Fruit fly (Drosophila melanogaster) whole organism, embryonic: ENCODE results near the gene aru.

Experiments
- Atf3 ChIP-seq: fragments of 200-800 bp; sonication (Bioruptor generic); optimal IDR thresholded peaks from 3 replicates; lab custom pipeline; 2016; ENCODE audit warnings: missing biosample characterization, missing genetic modification characterization
- CG10274 ChIP-seq: fragments of 200-800 bp; sonication (Bioruptor generic); optimal IDR thresholded peaks from 3 replicates; lab custom pipeline; 2017; ENCODE audit warnings: missing biosample characterization, mild to moderate bottlenecking, missing genetic modification characterization
- CG11398 ChIP-seq: fragments of 200-800 bp; sonication (Bioruptor generic); optimal IDR thresholded peaks from 2 replicates; lab custom pipeline; 2016; ENCODE audit warnings: missing biosample characterization, missing genetic modification characterization
- CG11723 ChIP-seq: fragments of 200-800 bp; sonication (Bioruptor generic); optimal IDR thresholded peaks from 2 replicates; lab custom pipeline; 2017; ENCODE audit warnings: missing biosample characterization, mild to moderate bottlenecking, missing genetic modification characterization
- CG1233 ChIP-seq: fragments of 200-800 bp; sonication (Bioruptor generic); optimal IDR thresholded peaks from 4 replicates; lab custom pipeline; 2018; ENCODE audit warnings: missing biosample characterization, mild to moderate bottlenecking, missing genetic modification characterization
- CG13775 ChIP-seq: fragments of 200-800 bp; sonication (Bioruptor generic); optimal IDR thresholded peaks from 3 replicates; lab custom pipeline; 2017; ENCODE audit warnings: missing biosample characterization, mild to moderate bottlenecking, missing genetic modification characterization
- CG14965 ChIP-seq: fragments of 200-800 bp; sonication (Bioruptor generic); optimal IDR thresholded peaks from 2 replicates; lab custom pipeline; 2016; ENCODE audit warnings: missing biosample characterization, missing genetic modification characterization, borderline replicate concordance
- CG15514 ChIP-seq: fragments of 200-800 bp; sonication (Bioruptor generic); optimal IDR thresholded peaks from 3 replicates; lab custom pipeline; 2017; ENCODE audit warnings: missing biosample characterization, missing genetic modification characterization, mild to moderate bottlenecking, moderate library complexity, missing genetic modification reagents
- CG1647 ChIP-seq: fragments of 200-800 bp; sonication (Bioruptor generic); optimal IDR thresholded peaks from 3 replicates; lab custom pipeline; 2016; ENCODE audit warnings: missing biosample characterization, missing genetic modification characterization
- CG17385 ChIP-seq: fragments of 200-800 bp; sonication (Bioruptor generic); optimal IDR thresholded peaks from 3 replicates; lab custom pipeline; 2018; ENCODE audit warnings: missing biosample characterization, mild to moderate bottlenecking, missing genetic modification characterization
- CG17912 ChIP-seq: fragments of 200-800 bp; sonication (Bioruptor generic); optimal IDR thresholded peaks from 2 replicates; lab custom pipeline; 2018; ENCODE audit warnings: missing biosample characterization, mild to moderate bottlenecking, missing genetic modification characterization
- CG18262 ChIP-seq: fragments of 200-800 bp; optimal IDR thresholded peaks from 3 replicates; lab custom pipeline; 2019; ENCODE audit warnings: missing biosample characterization, mild to moderate bottlenecking, missing genetic modification characterization, moderate library complexity
- CG18599 ChIP-seq: fragments of 200-800 bp; sonication (Bioruptor generic); optimal IDR thresholded peaks from 3 replicates; lab custom pipeline; 2017; ENCODE audit warnings: missing biosample characterization, missing genetic modification characterization, mild to moderate bottlenecking, moderate library complexity, missing genetic modification reagents
- CG3065 ChIP-seq: fragments of 200-800 bp; sonication (Bioruptor generic); optimal IDR thresholded peaks from 2 replicates; lab custom pipeline; 2016; ENCODE audit warnings: missing biosample characterization, missing genetic modification characterization
- CG3281 ChIP-seq: fragments of 200-800 bp; sonication (Bioruptor generic); optimal IDR thresholded peaks from 3 replicates; lab custom pipeline; 2017; ENCODE audit warnings: missing biosample characterization, mild to moderate bottlenecking, missing genetic modification characterization
- CG34224 ChIP-seq: fragments of 200-800 bp; sonication (Bioruptor generic); IDR thresholded peaks from 3 replicates; pipeline ENCODE4 v1.3.6; 2022; ENCODE audit warnings: missing biosample characterization, missing genetic modification characterization; ENCODE audit not compliant: partially characterized antibody
- CG34376 ChIP-seq: fragments of 200-800 bp; sonication (Bioruptor generic); optimal IDR thresholded peaks from 2 replicates; lab custom pipeline; 2018; ENCODE audit warnings: missing biosample characterization, mild to moderate bottlenecking, missing genetic modification characterization
- CG43689 ChIP-seq: fragments of 200-800 bp; sonication (Bioruptor generic); IDR thresholded peaks from 2 replicates; pipeline ENCODE4 v1.3.6; 2022; ENCODE audit warnings: missing biosample characterization, missing genetic modification characterization
- CG4730 ChIP-seq: fragments of 200-800 bp; sonication (Bioruptor generic); IDR thresholded peaks from 2 replicates; pipeline ENCODE4 v1.3.6; 2022; ENCODE audit warnings: missing biosample characterization, missing genetic modification characterization
- CG6791 ChIP-seq: fragments of 200-800 bp; sonication (Bioruptor generic); IDR thresholded peaks from 3 replicates; pipeline ENCODE4 v1.3.6; 2022; ENCODE audit warnings: missing biosample characterization, missing genetic modification characterization; ENCODE audit not compliant: partially characterized antibody
- CG7987 ChIP-seq: fragments of 200-800 bp; sonication (Bioruptor generic); optimal IDR thresholded peaks from 2 replicates; lab custom pipeline; 2018; ENCODE audit warnings: missing biosample characterization, mild to moderate bottlenecking, missing genetic modification characterization, moderate library complexity
- CG8281 ChIP-seq: fragments of 200-800 bp; sonication (Bioruptor generic); optimal IDR thresholded peaks from 2 replicates; lab custom pipeline; 2018; ENCODE audit warnings: missing biosample characterization, mild to moderate bottlenecking, missing genetic modification characterization, moderate library complexity
- CG8765 ChIP-seq: fragments of 200-800 bp; sonication (Bioruptor generic); IDR thresholded peaks from 2 replicates; pipeline ENCODE4 v1.3.6; 2022; ENCODE audit warnings: missing biosample characterization, missing genetic modification characterization
- Dll ChIP-seq: fragments of 200-800 bp; sonication (Bioruptor generic); IDR thresholded peaks from 4 replicates; pipeline ENCODE4 v1.3.6; 2022; ENCODE audit warnings: missing biosample characterization, missing genetic modification characterization; ENCODE audit not compliant: partially characterized antibody
- Doc3 ChIP-seq: fragments of 200-800 bp; sonication (Bioruptor generic); IDR thresholded peaks from 3 replicates; pipeline ENCODE4 v1.3.6; 2022; ENCODE audit warnings: missing biosample characterization, missing genetic modification characterization; ENCODE audit not compliant: partially characterized antibody
- HLH3B ChIP-seq: fragments of 200-800 bp; sonication (Bioruptor generic); IDR thresholded peaks from 2 replicates; pipeline ENCODE4 v1.3.6; 2022; ENCODE audit warnings: missing biosample characterization, missing genetic modification characterization
- HmgD ChIP-seq: fragments of 200-800 bp; sonication (Bioruptor generic); optimal IDR thresholded peaks from 3 replicates; lab custom pipeline; 2016; ENCODE audit warnings: missing biosample characterization, missing genetic modification characterization
- MESR4 ChIP-seq: fragments of 200-800 bp; sonication (Bioruptor generic); optimal IDR thresholded peaks from 2 replicates; lab custom pipeline; 2018; ENCODE audit warnings: missing biosample characterization, mild to moderate bottlenecking, missing genetic modification characterization, moderate library complexity
- Mes4 ChIP-seq: fragments of 200-800 bp; sonication (Bioruptor generic); optimal IDR thresholded peaks from 2 replicates; lab custom pipeline; 2016; ENCODE audit warnings: missing biosample characterization, missing genetic modification characterization
- Nf-YA ChIP-seq: fragments of 200-800 bp; sonication (Bioruptor generic); IDR thresholded peaks from 2 replicates; pipeline ENCODE4 v1.3.6; 2022; ENCODE audit warnings: missing biosample characterization, missing genetic modification characterization
- NfI ChIP-seq: fragments of 200-800 bp; sonication (Bioruptor generic); optimal IDR thresholded peaks from 3 replicates; lab custom pipeline; 2018; ENCODE audit warnings: missing biosample characterization, mild to moderate bottlenecking, missing genetic modification characterization, moderate library complexity
- Opbp ChIP-seq: fragments of 200-800 bp; sonication (Bioruptor generic); IDR thresholded peaks from 3 replicates; pipeline ENCODE4 v1.3.6; 2022; ENCODE audit warnings: missing biosample characterization, missing genetic modification characterization; ENCODE audit not compliant: partially characterized antibody
- Side ChIP-seq: fragments of 200-800 bp; sonication (Bioruptor generic); optimal IDR thresholded peaks from 2 replicates; lab custom pipeline; 2016; ENCODE audit warnings: missing biosample characterization, missing genetic modification characterization
- Sox102F ChIP-seq: fragments of 200-800 bp; sonication (Bioruptor generic); optimal IDR thresholded peaks from 2 replicates; lab custom pipeline; 2018; ENCODE audit warnings: missing biosample characterization, mild to moderate bottlenecking, missing genetic modification characterization, moderate library complexity
- Sry-δ ChIP-seq: fragments of 200-800 bp; sonication (Bioruptor generic); optimal IDR thresholded peaks from 2 replicates; lab custom pipeline; 2016; ENCODE audit warnings: missing biosample characterization, missing genetic modification characterization
- Usf ChIP-seq: fragments of 200-800 bp; sonication (Bioruptor generic); optimal IDR thresholded peaks from 2 replicates; lab custom pipeline; 2017; ENCODE audit warnings: missing genotype, missing biosample characterization, missing genetic modification characterization
- bigmax ChIP-seq: fragments of 200-800 bp; sonication (Bioruptor generic); optimal IDR thresholded peaks from 2 replicates; lab custom pipeline; 2018; ENCODE audit warnings: missing biosample characterization, mild to moderate bottlenecking, missing genetic modification characterization
- gro ChIP-seq: fragments of 200-800 bp; sonication (Bioruptor generic); optimal IDR thresholded peaks from 2 replicates; lab custom pipeline; 2016; ENCODE audit warnings: missing biosample characterization, missing genetic modification characterization
- gt ChIP-seq: fragments of 200-800 bp; sonication (Bioruptor generic); IDR thresholded peaks from 2 replicates; pipeline ENCODE4 v1.3.6; 2022; ENCODE audit warnings: missing biosample characterization, missing genetic modification characterization
- her ChIP-seq: fragments of 200-800 bp; sonication (Bioruptor generic); optimal IDR thresholded peaks from 2 replicates; lab custom pipeline; 2016; ENCODE audit warnings: missing biosample characterization, missing genetic modification characterization
- hkb ChIP-seq, 2 experiments: fragments of 200-800 bp in 1 of 2; fragments of >200 bp in 1 of 2; sonication (Bioruptor generic) in 1 of 2; IDR thresholded peaks in 1 of 2; optimal IDR thresholded peaks in 1 of 2; 2 replicates each; pipeline versions ENCODE4 v1.3.6 to Lab custom; 2017 to 2022; ENCODE audit warnings: missing biosample characterization in 1 of 2, missing genetic modification characterization in 1 of 2
- lmd ChIP-seq: fragments of 200-800 bp; sonication (Bioruptor generic); IDR thresholded peaks from 2 replicates; pipeline ENCODE4 v1.3.6; 2022; ENCODE audit warnings: missing biosample characterization, missing genetic modification characterization
- pfk ChIP-seq: fragments of 200-800 bp; sonication (Bioruptor generic); optimal IDR thresholded peaks from 2 replicates; lab custom pipeline; 2018; ENCODE audit warnings: missing biosample characterization, mild to moderate bottlenecking, missing genetic modification characterization, moderate library complexity
- pnt ChIP-seq: fragments of 200-800 bp; sonication (Bioruptor generic); optimal IDR thresholded peaks from 3 replicates; lab custom pipeline; 2016; ENCODE audit warnings: missing biosample characterization, missing genetic modification characterization
- rib ChIP-seq: fragments of 200-800 bp; sonication (Bioruptor generic); IDR thresholded peaks from 2 replicates; pipeline ENCODE4 v1.3.6; 2022; ENCODE audit warnings: missing biosample characterization, missing genetic modification characterization
- scrt ChIP-seq: fragments of 200-800 bp; sonication (Bioruptor generic); optimal IDR thresholded peaks from 2 replicates; lab custom pipeline; 2018; ENCODE audit warnings: missing biosample characterization, mild to moderate bottlenecking, missing genetic modification characterization, moderate library complexity
- unpg ChIP-seq: fragments of 200-800 bp; sonication (Bioruptor generic); optimal IDR thresholded peaks from 3 replicates; lab custom pipeline; 2018; ENCODE audit warnings: missing biosample characterization, mild to moderate bottlenecking, missing genetic modification characterization, moderate library complexity
- zen ChIP-seq: fragments of 200-800 bp; sonication (Bioruptor generic); optimal IDR thresholded peaks from 3 replicates; lab custom pipeline; 2018; ENCODE audit warnings: missing biosample characterization, mild to moderate bottlenecking, missing genetic modification characterization, moderate library complexity

The aru gene

dm6 chr2L:846167-846868, 21.8 kb downstream of the aru start (continued):
- TF ChIP-seq gro (GFP tag; lab: Kevin White, UChicago): peak; percentile 32
- TF ChIP-seq CG3065 (GFP tag; lab: Kevin White, UChicago): peak; percentile 41
- peak; percentile 50 for TF ChIP-seq Mes4 (GFP tag; lab: Kevin White, UChicago)
- peak; percentile 21 for TF ChIP-seq CG13775 (GFP tag; lab: Kevin White, UChicago)
- TF ChIP-seq Side (GFP tag; lab: Kevin White, UChicago): no peak
- TF ChIP-seq bigmax: no peak
- no peak for TF ChIP-seq MESR4 (GFP tag; lab: Kevin White, UChicago)
- TF ChIP-seq CG8765 (GFP tag; lab: Robert Waterston, UW): no peak
- peak; percentile 55 for TF ChIP-seq CG3281
- TF ChIP-seq Doc3: no peak
- TF ChIP-seq pnt: peak; percentile 69
- no peak for TF ChIP-seq Dll (GFP tag; lab: Robert Waterston, UW)
- TF ChIP-seq gt (GFP tag; lab: Robert Waterston, UW): no peak
- peak; percentile 39 for TF ChIP-seq scrt (GFP tag; lab: Kevin White, UChicago)
- no peak for TF ChIP-seq CG34376
- peak; percentile 11 for TF ChIP-seq CG8281 (tag; lab: Kevin White, UChicago)
- TF ChIP-seq CG18262 (tag; lab: Kevin White, UChicago): peak; percentile 76
- TF ChIP-seq hkb (optimal IDR thresholded peaks at IDR 0.05; lab: Kevin White, UChicago): no peak
- peak; percentile 31; the same call in 1 of the 2 replicates for TF ChIP-seq hkb (GFP tag; IDR thresholded peaks at IDR 0.05; lab: Robert Waterston, UW)
- peak; percentile 85 for TF ChIP-seq Sox102F (GFP tag; lab: Kevin White, UChicago)
- TF ChIP-seq CG18599 (GFP tag; lab: Kevin White, UChicago): peak; percentile 64
- peak; percentile 60 for TF ChIP-seq her (GFP tag; lab: Kevin White, UChicago)
- peak; percentile 72 for TF ChIP-seq CG11398 (GFP tag; lab: Kevin White, UChicago)
- peak; percentile 9; the same call in 1 of the 2 replicates for TF ChIP-seq HLH3B (GFP tag; lab: Robert Waterston, UW)
- TF ChIP-seq CG10274 (GFP tag; lab: Kevin White, UChicago): no peak
- no peak for TF ChIP-seq HmgD (GFP tag; lab: Kevin White, UChicago)
- TF ChIP-seq CG15514: no peak
- no peak for TF ChIP-seq Nf-YA
- TF ChIP-seq NfI (GFP tag; lab: Kevin White, UChicago): peak; percentile 61
- TF ChIP-seq CG6791 (GFP tag; lab: Robert Waterston, UW): no peak
- TF ChIP-seq CG17912: no peak
- peak; percentile 70 for TF ChIP-seq lmd (GFP tag; lab: Robert Waterston, UW)
- TF ChIP-seq CG7987: no peak
- TF ChIP-seq CG1647 (GFP tag; lab: Kevin White, UChicago): peak; percentile 48
- peak; percentile 40 for TF ChIP-seq CG11723
- TF ChIP-seq unpg (GFP tag; lab: Kevin White, UChicago): peak; percentile 71
- peak; percentile 45 for TF ChIP-seq CG17385 (GFP tag; lab: Kevin White, UChicago)
- TF ChIP-seq Usf (GFP tag; lab: Kevin White, UChicago): no peak
- no peak for TF ChIP-seq Opbp (GFP tag; lab: Robert Waterston, UW)
- TF ChIP-seq CG43689: no peak
- no peak for TF ChIP-seq CG4730 (GFP tag; lab: Robert Waterston, UW)
- no peak for TF ChIP-seq CG1233 (GFP tag; lab: Kevin White, UChicago)
- no peak for TF ChIP-seq CG34224 (GFP tag; lab: Robert Waterston, UW)
- no peak for TF ChIP-seq Atf3 (GFP tag; lab: Kevin White, UChicago)
- no peak for TF ChIP-seq rib
- TF ChIP-seq CG14965 (GFP tag; lab: Kevin White, UChicago): no peak
- TF ChIP-seq pfk (GFP tag; lab: Kevin White, UChicago): no peak
- peak; percentile 23 for TF ChIP-seq Sry-δ (GFP tag; lab: Kevin White, UChicago)
- no peak for TF ChIP-seq zen
